Worm (Caenorhabditis elegans) whole organism, young adult: Measurements from ENCODE around the gene abu-4.

Experiments used
- Y67H2A.10 ChIP-seq: fragments of 200-800 bp; sonication (Bioruptor generic); conservative IDR thresholded peaks from 2 replicates; pipeline ENCODE4 v1.3.6; 2022; ENCODE audit warnings: missing genetic modification reagents, missing genetic modification characterization, missing compliant biosample characterization
- ccch-3 ChIP-seq: fragments of 200-800 bp; sonication (Bioruptor generic); optimal IDR thresholded peaks from 2 replicates; lab custom pipeline; 2018; ENCODE audit warnings: mild to moderate bottlenecking, missing genetic modification characterization, missing compliant biosample characterization
- cebp-1 ChIP-seq, 2 experiments: fragments of 200-800 bp in 1 of 2; sonication (Bioruptor generic) in 1 of 2; sonication (generic microtip) in 1 of 2; IDR thresholded peaks in 1 of 2; optimal IDR thresholded peaks in 1 of 2; 2 replicates each; pipeline versions ENCODE4 v1.3.6 to Lab custom; 2017 to 2022; ENCODE audit warnings: missing compliant biosample characterization in 2 of 2, missing genetic modification characterization in 2 of 2, mild to moderate bottlenecking in 1 of 2, missing genetic modification reagents in 1 of 2, moderate library complexity in 1 of 2
- efl-1 ChIP-seq: fragments of 150-350 bp; optimal IDR thresholded peaks from 2 replicates; lab custom pipeline; 2014; ENCODE audit warnings: missing biosample characterization, missing genetic modification reagents, missing genetic modification characterization
- him-1 ChIP-seq: sonication (generic microtip); optimal IDR thresholded peaks from 2 replicates; lab custom pipeline; 2016; ENCODE audit warnings: missing genotype, missing genetic modification reagents, missing genetic modification characterization, missing compliant biosample characterization
- lag-1 ChIP-seq: fragments of 200-800 bp; sonication (Bioruptor generic); IDR thresholded peaks from 2 replicates; pipeline ENCODE4 v1.3.6; 2022; ENCODE audit warnings: missing genetic modification reagents, missing genetic modification characterization, missing compliant biosample characterization
- xnd-1 ChIP-seq: sonication (generic microtip); optimal IDR thresholded peaks from 2 replicates; lab custom pipeline; 2016; ENCODE audit warnings: missing genotype, missing genetic modification reagents, missing genetic modification characterization, missing compliant biosample characterization
- zim-3 ChIP-seq: sonication (generic microtip); optimal IDR thresholded peaks from 2 replicates; lab custom pipeline; 2017; ENCODE audit warnings: mild to moderate bottlenecking, missing genetic modification characterization, moderate library complexity, missing compliant biosample characterization
- ztf-25 ChIP-seq: fragments of 200-800 bp; sonication (Bioruptor generic); IDR thresholded peaks from 2 replicates; pipeline ENCODE4 v1.3.6; 2022; ENCODE audit warnings: missing genetic modification reagents, missing genetic modification characterization, missing compliant biosample characterization

DNA sequence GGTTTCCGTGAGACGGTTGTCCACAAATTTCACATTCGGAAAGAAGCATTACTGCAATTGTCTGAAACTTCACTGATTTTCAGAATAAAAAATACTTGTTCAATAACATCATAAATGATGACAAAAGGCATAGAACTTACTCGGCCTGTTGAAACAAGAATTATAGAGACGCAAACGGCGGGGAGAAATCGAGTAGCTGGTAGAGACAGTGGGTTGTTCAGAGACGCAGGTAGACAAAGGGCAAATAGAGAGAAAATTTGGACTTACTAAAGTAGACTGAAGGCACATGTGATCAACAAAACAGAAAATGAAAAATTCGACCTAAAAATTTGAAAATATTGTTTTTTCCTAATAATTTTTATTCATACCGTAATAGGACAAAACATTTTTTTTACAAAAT, 14.9 kb upstream of the abu-4 start, which contains the start of gene nhr-182:
- TF ChIP-seq cebp-1 (GFP tag; IDR thresholded peaks at IDR 0.05; lab: Robert Waterston, UW) (no peak), cebp-1 (tag; optimal IDR thresholded peaks at IDR 0.05; lab: Kevin White, UChicago) (peak; percentile 3), efl-1 (GFP tag; lab: Kevin White, UChicago) (no peak), zim-3 (tag; lab: Kevin White, UChicago) (no peak), ztf-25 (no peak), ccch-3 (GFP tag; lab: Kevin White, UChicago) (no peak), xnd-1 (tag; lab: Kevin White, UChicago) (no peak), him-1 (tag; lab: Kevin White, UChicago) (no peak), Y67H2A.10 (no peak), lag-1 (GFP tag; lab: Robert Waterston, UW) (no peak)
